Worm (Caenorhabditis elegans) whole organism, L4 larva: Measurements from ENCODE around the gene srd-12.
A peak's percentile ranks its signal among the peaks of the same experiment; 100 is the strongest.

ENCODE experiments used
- F10B5.3 ChIP-seq: sonication (generic microtip); optimal IDR thresholded peaks from 2 replicates; lab custom pipeline; 2016; ENCODE audit warnings: mild to moderate bottlenecking, missing genetic modification characterization, missing compliant biosample characterization
- T26A8.4 ChIP-seq: fragments of 200-800 bp; sonication (Bioruptor generic); IDR thresholded peaks from 2 replicates; pipeline ENCODE4 v1.3.6; 2022; ENCODE audit warnings: missing genetic modification characterization, missing compliant biosample characterization
- ZK337.2 ChIP-seq: fragments of 200-800 bp; sonication (Bioruptor generic); IDR thresholded peaks from 2 replicates; pipeline ENCODE4 v1.3.6; 2022; ENCODE audit warnings: missing genetic modification reagents, missing genetic modification characterization, missing compliant biosample characterization
- aha-1 ChIP-seq: fragments of 150-350 bp; peaks from one replicate; lab custom pipeline; 2014; ENCODE audit warnings: missing biosample characterization, missing genetic modification characterization
- attf-4 ChIP-seq: sonication (generic microtip); optimal IDR thresholded peaks from 3 replicates; lab custom pipeline; 2017; ENCODE audit warnings: missing biosample characterization, missing genetic modification characterization
- ceh-28 ChIP-seq: fragments of 150-350 bp; optimal IDR thresholded peaks from 2 replicates; lab custom pipeline; 2014; ENCODE audit warnings: missing biosample characterization, missing genetic modification reagents, missing genetic modification characterization
- ceh-62 ChIP-seq: sonication (generic microtip); optimal IDR thresholded peaks from 2 replicates; lab custom pipeline; 2017; ENCODE audit warnings: missing biosample characterization, missing genetic modification characterization
- ctbp-1 ChIP-seq: fragments of 200-800 bp; sonication (Bioruptor generic); IDR thresholded peaks from 2 replicates; pipeline ENCODE4 v1.3.6; 2022; ENCODE audit warnings: missing genetic modification reagents, missing genetic modification characterization, missing compliant biosample characterization
- daf-16 ChIP-seq, 3 experiments: sonication (generic microtip); optimal IDR thresholded peaks; 2 replicates each; lab custom pipeline; 2016 to 2017; ENCODE audit warnings: missing genetic modification characterization in 3 of 3, missing genetic modification reagents in 3 of 3, mild to moderate bottlenecking in 2 of 3, missing compliant biosample characterization in 2 of 3, missing biosample characterization in 1 of 3, moderate library complexity in 1 of 3
- dmd-6 ChIP-seq: fragments of 200-800 bp; sonication (Bioruptor generic); IDR thresholded peaks from 2 replicates; pipeline ENCODE4 v1.3.6; 2022; ENCODE audit warnings: missing genetic modification reagents, missing genetic modification characterization, missing compliant biosample characterization
- dmd-9 ChIP-seq: fragments of 200-800 bp; sonication (Bioruptor generic); IDR thresholded peaks from 2 replicates; pipeline ENCODE4 v1.3.6; 2022; ENCODE audit warnings: missing genetic modification reagents, missing genetic modification characterization, missing compliant biosample characterization
- dpl-1 ChIP-seq: fragments of 150-350 bp; optimal IDR thresholded peaks from 2 replicates; lab custom pipeline; 2014; ENCODE audit warnings: missing biosample characterization, missing genetic modification reagents, missing genetic modification characterization
- duxl-1 ChIP-seq: sonication (generic microtip); optimal IDR thresholded peaks from 2 replicates; lab custom pipeline; 2016; ENCODE audit warnings: mild to moderate bottlenecking, missing genetic modification characterization, moderate library complexity, missing compliant biosample characterization; ENCODE audit not compliant: poor library complexity
- dve-1 ChIP-seq: sonication (generic microtip); optimal IDR thresholded peaks from 2 replicates; lab custom pipeline; 2017; ENCODE audit warnings: antibody characterized with exemption, mild to moderate bottlenecking, missing genetic modification characterization, missing compliant biosample characterization; ENCODE audit not compliant: insufficient read depth
- egl-27 ChIP-seq: sonication (generic microtip); optimal IDR thresholded peaks from 3 replicates; lab custom pipeline; 2017; ENCODE audit warnings: missing biosample characterization, missing genetic modification reagents, missing genetic modification characterization
- fos-1 ChIP-seq: fragments of 150-350 bp; optimal IDR thresholded peaks from 2 replicates; lab custom pipeline; 2014; ENCODE audit warnings: missing biosample characterization, missing genetic modification characterization
- gei-8 ChIP-seq: fragments of 200-800 bp; sonication (Bioruptor generic); optimal IDR thresholded peaks from 2 replicates; lab custom pipeline; 2018; ENCODE audit warnings: mild to moderate bottlenecking, missing genetic modification characterization, missing compliant biosample characterization
- hlh-11 ChIP-seq: fragments of 200-800 bp; sonication (Bioruptor generic); optimal IDR thresholded peaks from 2 replicates; lab custom pipeline; 2018; ENCODE audit warnings: mild to moderate bottlenecking, missing genetic modification characterization, missing compliant biosample characterization
- hmg-1.1 ChIP-seq: fragments of 200-800 bp; sonication (Bioruptor generic); IDR thresholded peaks from 2 replicates; pipeline ENCODE4 v1.3.6; 2022; ENCODE audit warnings: missing genetic modification reagents, missing genetic modification characterization, missing compliant biosample characterization
- jun-1 ChIP-seq: fragments of 150-350 bp; optimal IDR thresholded peaks from 2 replicates; lab custom pipeline; 2014; ENCODE audit warnings: missing biosample characterization, missing genetic modification reagents, missing genetic modification characterization
- lin-15B ChIP-seq: fragments of 150-350 bp; sonication (generic microtip); optimal IDR thresholded peaks from 3 replicates; lab custom pipeline; 2014; ENCODE audit warnings: missing biosample characterization, missing genetic modification characterization
- lin-39 ChIP-seq: fragments of 150-350 bp; optimal IDR thresholded peaks from 2 replicates; lab custom pipeline; 2014; ENCODE audit warnings: missing biosample characterization, missing genetic modification reagents, missing genetic modification characterization
- lir-3 ChIP-seq: sonication (generic microtip); optimal IDR thresholded peaks from 2 replicates; lab custom pipeline; 2016; ENCODE audit warnings: mild to moderate bottlenecking, missing genetic modification characterization, missing compliant biosample characterization
- lsy-2 ChIP-seq, 2 experiments: fragments of 150-350 bp in 1 of 2; sonication (generic microtip) in 1 of 2; optimal IDR thresholded peaks; 2 replicates each; lab custom pipeline; 2014 to 2017; ENCODE audit warnings: missing biosample characterization in 2 of 2, missing genetic modification characterization in 2 of 2
- mdl-1 ChIP-seq, 2 experiments: fragments of 150-350 bp in 1 of 2; sonication (generic microtip) in 1 of 2; optimal IDR thresholded peaks; 2 replicates each; lab custom pipeline; 2014 to 2017; ENCODE audit warnings: missing biosample characterization in 2 of 2, missing genetic modification characterization in 2 of 2
- mdt-29 ChIP-seq: fragments of 200-800 bp; sonication (Bioruptor generic); IDR thresholded peaks from 2 replicates; pipeline ENCODE4 v1.3.6; 2022; ENCODE audit warnings: missing genetic modification reagents, missing genetic modification characterization, missing compliant biosample characterization
- mes-2 ChIP-seq: sonication (generic microtip); optimal IDR thresholded peaks from 2 replicates; lab custom pipeline; 2016; ENCODE audit warnings: missing genotype, mild to moderate bottlenecking, missing genetic modification characterization, missing compliant biosample characterization; ENCODE audit not compliant: poor library complexity, severe bottlenecking
- nhr-10 ChIP-seq: fragments of 150-350 bp; optimal IDR thresholded peaks from 2 replicates; lab custom pipeline; 2014; ENCODE audit warnings: missing biosample characterization, missing genetic modification characterization
- nhr-11 ChIP-seq: fragments of 150-350 bp; optimal IDR thresholded peaks from 2 replicates; lab custom pipeline; 2014; ENCODE audit warnings: missing biosample characterization, missing genetic modification characterization
- nhr-76 ChIP-seq: fragments of 150-350 bp; optimal IDR thresholded peaks from 2 replicates; lab custom pipeline; 2014; ENCODE audit warnings: missing biosample characterization, missing genetic modification characterization
- pha-4 ChIP-seq, 2 experiments: fragments of 150-350 bp in 1 of 2; fragments of 200-800 bp in 1 of 2; sonication (Bioruptor generic) in 1 of 2; IDR thresholded peaks in 1 of 2; optimal IDR thresholded peaks in 1 of 2; 2 replicates each; pipeline versions ENCODE4 v1.3.6 to Lab custom; 2014 to 2022; ENCODE audit warnings: missing genetic modification characterization in 2 of 2, missing genetic modification reagents in 2 of 2, missing biosample characterization in 1 of 2, missing compliant biosample characterization in 1 of 2
- rbr-2 ChIP-seq: sonication (generic microtip); optimal IDR thresholded peaks from 2 replicates; lab custom pipeline; 2016; ENCODE audit warnings: missing genotype, missing genetic modification characterization, missing compliant biosample characterization
- saeg-2 ChIP-seq: fragments of 200-800 bp; sonication (Bioruptor generic); IDR thresholded peaks from 2 replicates; pipeline ENCODE4 v1.3.6; 2022; ENCODE audit warnings: missing genetic modification reagents, missing genetic modification characterization, missing compliant biosample characterization
- sdz-12 ChIP-seq: fragments of 200-800 bp; sonication (Bioruptor generic); optimal IDR thresholded peaks from 2 replicates; lab custom pipeline; 2018; ENCODE audit warnings: mild to moderate bottlenecking, missing genetic modification characterization, missing compliant biosample characterization
- skn-1 ChIP-seq: fragments of 150-350 bp; optimal IDR thresholded peaks from 2 replicates; lab custom pipeline; 2014; ENCODE audit warnings: missing biosample characterization, missing genetic modification characterization
- snpc-1.2 ChIP-seq: fragments of 200-800 bp; sonication (Bioruptor generic); IDR thresholded peaks from 2 replicates; pipeline ENCODE4 v1.3.6; 2022; ENCODE audit warnings: missing genetic modification reagents, missing genetic modification characterization, missing compliant biosample characterization
- spr-1 ChIP-seq: sonication (generic microtip); optimal IDR thresholded peaks from 2 replicates; lab custom pipeline; 2016; ENCODE audit warnings: mild to moderate bottlenecking, missing genetic modification characterization, missing compliant biosample characterization
- unc-39 ChIP-seq: sonication (generic microtip); optimal IDR thresholded peaks from 2 replicates; lab custom pipeline; 2017; ENCODE audit warnings: missing biosample characterization, missing genetic modification characterization
- unc-62 ChIP-seq, 3 experiments: fragments of 150-350 bp in 1 of 3; sonication (generic microtip); optimal IDR thresholded peaks in 2 of 3; peaks in 1 of 3; 1 replicate in 1 of 3; 2 replicates in 2 of 3; lab custom pipeline; 2014 to 2017; ENCODE audit warnings: missing biosample characterization in 3 of 3, missing genetic modification characterization in 3 of 3, missing genetic modification reagents in 3 of 3, missing genotype in 1 of 3
- zfp-3 ChIP-seq: fragments of 200-800 bp; sonication (Bioruptor generic); conservative IDR thresholded peaks from 2 replicates; pipeline ENCODE4 v1.3.6; 2022; ENCODE audit warnings: missing genetic modification reagents, missing genetic modification characterization, missing compliant biosample characterization
- zip-11 ChIP-seq: fragments of 200-800 bp; sonication (Bioruptor generic); IDR thresholded peaks from 2 replicates; pipeline ENCODE4 v1.3.6; 2022; ENCODE audit warnings: missing genetic modification characterization, missing compliant biosample characterization
- ztf-7 ChIP-seq: fragments of 150-350 bp; optimal IDR thresholded peaks from 2 replicates; lab custom pipeline; 2014; ENCODE audit warnings: missing biosample characterization, missing genetic modification characterization

srd-12 gene

DNA sequence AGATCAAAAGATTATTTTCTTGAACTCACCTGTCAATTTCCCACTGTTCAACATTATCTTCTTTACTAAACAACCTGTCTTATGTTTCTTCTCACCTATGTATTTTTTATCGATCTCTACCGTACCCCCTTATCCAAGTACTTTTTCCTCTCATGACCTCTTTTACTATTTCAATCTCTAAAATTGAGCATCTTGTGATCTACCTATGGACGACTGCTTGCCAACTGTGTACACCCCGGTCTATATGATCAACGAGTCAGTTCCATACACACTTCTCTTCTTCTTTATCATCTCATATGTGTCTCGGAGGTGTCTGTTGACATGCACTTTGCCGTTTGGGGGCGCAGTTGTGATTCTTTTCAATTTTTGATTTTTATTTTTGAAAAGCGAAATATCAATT lies 39.9 kb downstream of the srd-12 start (continued):
- TF ChIP-seq mes-2 (peak; percentile 30), spr-1 (no peak), nhr-76 (tag; lab: Kevin White, UChicago) (no peak), lsy-2 (tag; optimal IDR thresholded peaks at IDR 0.05; lab: Kevin White, UChicago) (peak in 1 of 2 experiments; percentile 60), hlh-11 (tag; lab: Kevin White, UChicago) (peak; percentile 91), sdz-12 (GFP tag; lab: Kevin White, UChicago) (no peak), nhr-10 (no peak), ctbp-1 (GFP tag; lab: Robert Waterston, UW) (no peak), gei-8 (GFP tag; lab: Kevin White, UChicago) (no peak), dve-1 (tag; lab: Kevin White, UChicago) (peak; percentile 91), ZK337.2 (GFP tag; lab: Robert Waterston, UW) (no peak), F10B5.3 (tag; lab: Kevin White, UChicago) (no peak)
- TF ChIP-seq, all 104 proteins: peak for 17

DNA sequence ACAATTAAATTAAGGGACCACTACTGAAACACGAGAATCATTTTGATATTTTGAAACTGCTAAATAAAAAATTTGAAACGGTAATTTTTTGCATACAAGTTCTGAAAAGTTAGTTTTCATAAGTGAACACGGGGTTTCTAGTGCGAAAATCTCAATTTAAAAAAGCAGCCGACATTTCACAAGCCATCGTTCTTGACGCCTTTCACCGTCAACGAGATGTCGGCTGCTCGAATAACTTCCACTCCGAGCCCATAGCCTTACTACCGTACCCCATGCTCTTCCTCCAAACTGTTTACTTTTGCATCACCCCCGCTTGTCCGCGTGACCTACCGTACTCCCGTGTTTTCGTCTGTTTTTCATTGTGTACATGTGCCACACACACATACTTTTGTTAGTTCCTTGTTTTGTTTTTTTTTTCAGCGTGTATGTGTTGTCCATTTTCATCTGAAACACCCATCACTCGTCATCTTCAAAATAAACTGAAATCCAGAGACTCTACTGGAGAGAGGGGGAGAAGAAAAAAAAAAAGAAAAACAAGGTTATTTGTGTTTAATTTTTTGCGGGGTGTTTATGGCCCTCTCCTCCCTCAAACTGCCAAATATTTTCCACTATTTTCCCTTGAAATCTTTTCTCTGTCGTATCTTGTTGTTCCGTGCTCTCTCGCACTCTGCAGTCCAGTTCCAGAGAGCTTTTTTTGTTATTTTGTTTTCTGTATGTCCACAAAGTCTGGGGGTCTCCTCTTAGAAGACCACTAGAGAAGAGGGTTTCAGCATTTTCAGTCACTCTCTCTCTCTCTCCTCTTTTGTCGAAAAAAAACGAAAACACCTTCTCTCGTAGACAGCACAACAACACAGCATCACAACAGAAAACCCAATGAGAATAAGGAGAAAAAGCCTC lies 41.8 kb downstream of the srd-12 start:
- 0 out of 2 replicates have a peak, but pooled peaks have one; percentile 24 for TF ChIP-seq snpc-1.2
- peak; percentile 61 for TF ChIP-seq aha-1 (tag; lab: Kevin White, UChicago)
- peak in 1 of 2 experiments; percentile 99 for TF ChIP-seq daf-16 (GFP tag; optimal IDR thresholded peaks at IDR 0.05; lab: Kevin White, UChicago)
- TF ChIP-seq daf-16 (tag; optimal IDR thresholded peaks at IDR 0.05; lab: Kevin White, UChicago) = peak; percentile 32
- peak in 1 of 2 experiments; percentile 20 for TF ChIP-seq lsy-2 (tag; optimal IDR thresholded peaks at IDR 0.05; lab: Kevin White, UChicago)
- TF ChIP-seq rbr-2 (tag; lab: Kevin White, UChicago) = peak; percentile 42
- no peak for TF ChIP-seq unc-39 (tag; lab: Kevin White, UChicago)
- TF ChIP-seq unc-62 (GFP tag; optimal IDR thresholded peaks at IDR 0.05 in 1 of 2; lab: Kevin White, UChicago) = peak in 1 of 2 experiments; percentile 79
- TF ChIP-seq unc-62 (tag; optimal IDR thresholded peaks at IDR 0.05; lab: Kevin White, UChicago) = no peak
- no peak for TF ChIP-seq pha-4 (GFP tag; IDR thresholded peaks at IDR 0.05; lab: Robert Waterston, UW)
- peak; percentile 28 for TF ChIP-seq pha-4 (tag; optimal IDR thresholded peaks at IDR 0.05; lab: Kevin White, UChicago)
- TF ChIP-seq nhr-11 (tag; lab: Kevin White, UChicago) = no peak
- 0 out of 2 replicates have a peak, but pooled peaks have one; percentile 16 for TF ChIP-seq zfp-3 (GFP tag; lab: Robert Waterston, UW)

DNA sequence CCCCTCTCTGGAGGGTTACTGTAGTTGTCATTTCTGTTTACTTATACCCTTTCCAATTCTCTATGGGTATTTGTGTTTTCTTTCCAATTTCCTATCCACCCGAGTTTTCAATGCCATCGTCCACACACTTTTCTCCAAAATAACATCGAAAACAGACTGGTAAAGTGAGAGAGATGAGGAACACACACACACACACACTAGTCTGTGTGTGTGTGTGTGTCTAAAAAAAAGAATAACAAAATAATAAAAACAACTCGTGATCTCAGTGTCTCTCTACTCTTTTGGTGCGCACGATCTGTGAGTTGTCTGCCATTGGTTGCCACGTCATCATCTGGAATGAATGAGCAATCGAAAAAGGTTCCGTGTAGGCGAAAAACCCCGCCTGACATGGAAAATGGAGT lies 43.7 kb downstream of the srd-12 start:
- peak; percentile 95 for TF ChIP-seq aha-1 (tag; lab: Kevin White, UChicago)
- TF ChIP-seq attf-4 (tag; lab: Kevin White, UChicago) = no peak
- peak in 1 of 2 experiments; percentile 39 for TF ChIP-seq mdl-1 (tag; optimal IDR thresholded peaks at IDR 0.05; lab: Kevin White, UChicago)
- no peak for TF ChIP-seq ctbp-1 (GFP tag; lab: Robert Waterston, UW)
- no peak for TF ChIP-seq dmd-6
- TF ChIP-seq mdt-29 (GFP tag; lab: Robert Waterston, UW) = no peak
- TF ChIP-seq hlh-11 (tag; lab: Kevin White, UChicago) = peak; percentile 26
- TF ChIP-seq saeg-2 = no peak
- peak; percentile 46 for TF ChIP-seq dve-1 (tag; lab: Kevin White, UChicago)
- TF ChIP-seq sdz-12 (GFP tag; lab: Kevin White, UChicago) = no peak
- TF ChIP-seq zip-11 (GFP tag; lab: Robert Waterston, UW) = no peak
- no peak for TF ChIP-seq skn-1
- TF ChIP-seq ceh-28 = no peak
- no peak for TF ChIP-seq dpl-1 (GFP tag; lab: Kevin White, UChicago)
- TF ChIP-seq T26A8.4 (GFP tag; lab: Robert Waterston, UW) = no peak
- no peak for TF ChIP-seq duxl-1
- no peak for TF ChIP-seq ztf-7 (tag; lab: Kevin White, UChicago)
- peak; percentile 74 for TF ChIP-seq rbr-2 (tag; lab: Kevin White, UChicago)
- TF ChIP-seq hmg-1.1 (GFP tag; lab: Robert Waterston, UW) = no peak
- TF ChIP-seq mes-2 = no peak
- no peak for TF ChIP-seq lin-15B
- no peak for TF ChIP-seq unc-62 (GFP tag; optimal IDR thresholded peaks at IDR 0.05 in 1 of 2; lab: Kevin White, UChicago)
- no peak for TF ChIP-seq unc-62 (tag; optimal IDR thresholded peaks at IDR 0.05; lab: Kevin White, UChicago)
- TF ChIP-seq jun-1 (tag; lab: Kevin White, UChicago) = no peak
- TF ChIP-seq egl-27 = no peak
- no peak for TF ChIP-seq fos-1
- TF ChIP-seq dmd-9 (GFP tag; lab: Robert Waterston, UW) = no peak
- no peak for TF ChIP-seq gei-8 (GFP tag; lab: Kevin White, UChicago)
- no peak for TF ChIP-seq ceh-62
- TF ChIP-seq lsy-2 (tag; optimal IDR thresholded peaks at IDR 0.05; lab: Kevin White, UChicago) = peak in 1 of 2 experiments; percentile 15
- TF ChIP-seq lin-39 = no peak
- no peak for TF ChIP-seq lir-3
